Worm (Caenorhabditis elegans): ENCODE data around the gene sre-11.

Gene sre-11

ce11 chrV:7643416-7643815 lies 40.3 kb downstream of the sre-11 start, which contains the start of gene F07C4.11:
TSS of gene F07C4.11 (minus strand) at chrV:7643516.
- no peak for TF ChIP-seq attf-6 (GFP tag; IDR thresholded peaks at IDR 0.05)
- TF ChIP-seq ztf-25 (GFP tag; IDR thresholded peaks at IDR 0.05): no peak
- TF ChIP-seq madf-8 (GFP tag; conservative IDR thresholded peaks at IDR 0.05): no peak
- TF ChIP-seq B0261.1 (tag; optimal IDR thresholded peaks at IDR 0.05): no peak
- no peak for TF ChIP-seq let-526 (GFP tag; IDR thresholded peaks at IDR 0.05)
- no peak for TF ChIP-seq rcor-1 (GFP tag; IDR thresholded peaks at IDR 0.05)
- no peak for TF ChIP-seq madf-3 (GFP tag; IDR thresholded peaks at IDR 0.05)
- TF ChIP-seq F57C9.4 (tag; optimal IDR thresholded peaks at IDR 0.05): no peak
- TF ChIP-seq hsf-1 (GFP tag; IDR thresholded peaks at IDR 0.05): no peak
- no peak for TF ChIP-seq repo-1 (tag; optimal IDR thresholded peaks at IDR 0.05)

ce11 chrV:7641718-7642117 lies 42.0 kb downstream of the sre-11 start:
- TF ChIP-seq K11D2.4 (GFP tag; IDR thresholded peaks at IDR 0.05): no peak
- TF ChIP-seq F55B11.4 (tag; optimal IDR thresholded peaks at IDR 0.05; ENCODE audit: borderline replicate concordance, insufficient read depth): no peak
- TF ChIP-seq C17E4.6 (GFP tag; IDR thresholded peaks at IDR 0.05): no peak
- TF ChIP-seq egrh-3 (GFP tag; IDR thresholded peaks at IDR 0.05): no peak
- TF ChIP-seq lin-35 (GFP tag; optimal IDR thresholded peaks at IDR 0.05): no peak
- no peak for TF ChIP-seq rpc-1 (optimal IDR thresholded peaks at IDR 0.05)
- no peak for TF ChIP-seq rpc-1 (tag; optimal IDR thresholded peaks at IDR 0.05)
- no peak for TF ChIP-seq akir-1 (GFP tag; optimal IDR thresholded peaks at IDR 0.05)
- no peak for TF ChIP-seq fkh-3 (tag; optimal IDR thresholded peaks at IDR 0.05)
- no peak for TF ChIP-seq hmg-20 (GFP tag; IDR thresholded peaks at IDR 0.05)
- no peak for TF ChIP-seq zfh-2 (GFP tag; conservative IDR thresholded peaks at IDR 0.05)
- TF ChIP-seq lsy-27 (tag; optimal IDR thresholded peaks at IDR 0.05; ENCODE audit: borderline replicate concordance, insufficient read depth): no peak
- no peak for TF ChIP-seq sdz-38 (tag; optimal IDR thresholded peaks at IDR 0.05)
- TF ChIP-seq Y56A3A.18 (GFP tag; IDR thresholded peaks at IDR 0.05): no peak
- TF ChIP-seq tlf-1 (GFP tag; optimal IDR thresholded peaks at IDR 0.05): no peak
- no peak for TF ChIP-seq nhr-179 (tag; optimal IDR thresholded peaks at IDR 0.05)
- no peak for TF ChIP-seq ztf-6 (GFP tag; IDR thresholded peaks at IDR 0.05)
- no peak for TF ChIP-seq T26A5.8 (tag; optimal IDR thresholded peaks at IDR 0.05)
- no peak for TF ChIP-seq snpc-1.3 (tag; optimal IDR thresholded peaks at IDR 0.05; ENCODE audit: insufficient read depth)
- TF ChIP-seq zim-3 (tag; optimal IDR thresholded peaks at IDR 0.05): no peak

ce11 chrV:7639787-7640186 lies 44.0 kb downstream of the sre-11 start, which contains the start of gene F07C4.10:
TSS of gene F07C4.10 (minus strand) at chrV:7639887.
- TF ChIP-seq lag-1 (GFP tag; IDR thresholded peaks at IDR 0.05) (no peak), attf-5 (GFP tag; optimal IDR thresholded peaks at IDR 0.05) (no peak), repo-1 (tag; optimal IDR thresholded peaks at IDR 0.05) (no peak), madf-8 (GFP tag; conservative IDR thresholded peaks at IDR 0.05) (no peak), snpc-1.3 (tag; optimal IDR thresholded peaks at IDR 0.05; ENCODE audit: insufficient read depth) (no peak), mxl-1 (tag; optimal IDR thresholded peaks at IDR 0.05) (no peak), Y53F4B.3 (GFP tag; IDR thresholded peaks at IDR 0.05) (no peak), ekl-4 (GFP tag; IDR thresholded peaks at IDR 0.05) (no peak), F52B5.7 (tag; optimal IDR thresholded peaks at IDR 0.05) (no peak), tlf-1 (GFP tag; optimal IDR thresholded peaks at IDR 0.05) (no peak), ceh-79 (tag; optimal IDR thresholded peaks at IDR 0.05) (no peak), rcor-1 (GFP tag; IDR thresholded peaks at IDR 0.05) (no peak), sptf-2 (GFP tag; optimal IDR thresholded peaks at IDR 0.05) (no peak), nfyb-1 (GFP tag; IDR thresholded peaks at IDR 0.05) (no peak), lin-26 (GFP tag; IDR thresholded peaks at IDR 0.05) (no peak), pbrm-1 (GFP tag; IDR thresholded peaks at IDR 0.05) (no peak)
